Fruit fly (Drosophila melanogaster) whole organism, embryonic: ENCODE measurements around the gene Cdk1.

Experiments used
- B-H2 ChIP-seq: fragments of 200-800 bp; sonication (Bioruptor generic); optimal IDR thresholded peaks from 2 replicates; lab custom pipeline; 2018; ENCODE audit warnings: missing biosample characterization, mild to moderate bottlenecking, missing genetic modification characterization
- CG10267 ChIP-seq: fragments of 200-800 bp; sonication (Bioruptor generic); optimal IDR thresholded peaks from 2 replicates; lab custom pipeline; 2018; ENCODE audit warnings: missing biosample characterization, mild to moderate bottlenecking, missing genetic modification characterization, moderate library complexity
- CG11696 ChIP-seq: fragments of 200-800 bp; sonication (Bioruptor generic); IDR thresholded peaks from 2 replicates; pipeline ENCODE4 v1.3.6; 2022; ENCODE audit warnings: missing biosample characterization, missing genetic modification characterization
- CG12299 ChIP-seq: fragments of 200-800 bp; sonication (Bioruptor generic); optimal IDR thresholded peaks from 2 replicates; lab custom pipeline; 2018; ENCODE audit warnings: missing biosample characterization, mild to moderate bottlenecking, missing genetic modification characterization
- CG13424 ChIP-seq: fragments of 200-800 bp; sonication (Bioruptor generic); optimal IDR thresholded peaks from 2 replicates; lab custom pipeline; 2019; ENCODE audit warnings: missing biosample characterization, mild to moderate bottlenecking, missing genetic modification characterization, moderate library complexity
- CG14014 ChIP-seq: fragments of 200-800 bp; sonication (Bioruptor generic); IDR thresholded peaks from 2 replicates; pipeline ENCODE4 v1.3.6; 2022; ENCODE audit warnings: missing biosample characterization, missing genetic modification characterization
- CG15011 ChIP-seq: fragments of 200-800 bp; sonication (Bioruptor generic); optimal IDR thresholded peaks from 3 replicates; lab custom pipeline; 2018; ENCODE audit warnings: missing biosample characterization, mild to moderate bottlenecking, missing genetic modification characterization
- CG15514 ChIP-seq: fragments of 200-800 bp; sonication (Bioruptor generic); optimal IDR thresholded peaks from 3 replicates; lab custom pipeline; 2017; ENCODE audit warnings: missing biosample characterization, missing genetic modification characterization, mild to moderate bottlenecking, moderate library complexity, missing genetic modification reagents
- CG15696 ChIP-seq: fragments of 200-800 bp; sonication (Bioruptor generic); optimal IDR thresholded peaks from 2 replicates; lab custom pipeline; 2019; ENCODE audit warnings: missing biosample characterization, mild to moderate bottlenecking, missing genetic modification characterization, moderate library complexity
- CG16779 ChIP-seq: fragments of 200-800 bp; sonication (Bioruptor generic); IDR thresholded peaks from 2 replicates; pipeline ENCODE4 v1.3.6; 2022; ENCODE audit warnings: missing biosample characterization, missing genetic modification characterization
- CG17359 ChIP-seq: fragments of 200-800 bp; sonication (Bioruptor generic); optimal IDR thresholded peaks from 3 replicates; lab custom pipeline; 2018; ENCODE audit warnings: missing biosample characterization, mild to moderate bottlenecking, missing genetic modification characterization, moderate library complexity
- CG30020 ChIP-seq: fragments of 200-800 bp; optimal IDR thresholded peaks from 2 replicates; lab custom pipeline; 2019; ENCODE audit warnings: missing biosample characterization, mild to moderate bottlenecking, missing genetic modification characterization, moderate library complexity
- CG30403 ChIP-seq: fragments of 200-800 bp; sonication (Bioruptor generic); optimal IDR thresholded peaks from 3 replicates; lab custom pipeline; 2016; ENCODE audit warnings: missing biosample characterization, missing genetic modification characterization
- CG34224 ChIP-seq: fragments of 200-800 bp; sonication (Bioruptor generic); IDR thresholded peaks from 3 replicates; pipeline ENCODE4 v1.3.6; 2022; ENCODE audit warnings: missing biosample characterization, missing genetic modification characterization; ENCODE audit not compliant: partially characterized antibody
- CG3847 ChIP-seq: fragments of 200-800 bp; sonication (Bioruptor generic); IDR thresholded peaks from 2 replicates; pipeline ENCODE4 v1.3.6; 2022; ENCODE audit warnings: missing biosample characterization, missing genetic modification characterization
- CG4424 ChIP-seq: fragments of 200-800 bp; sonication (Bioruptor generic); optimal IDR thresholded peaks from 3 replicates; lab custom pipeline; 2016; ENCODE audit warnings: missing biosample characterization, missing genetic modification characterization
- CG4617 ChIP-seq: fragments of 200-800 bp; sonication (Bioruptor generic); optimal IDR thresholded peaks from 3 replicates; lab custom pipeline; 2016; ENCODE audit warnings: missing biosample characterization, missing genetic modification characterization, borderline replicate concordance
- CG7963 ChIP-seq: fragments of 200-800 bp; sonication (Bioruptor generic); IDR thresholded peaks from 3 replicates; pipeline ENCODE4 v1.3.6; 2022; ENCODE audit warnings: missing biosample characterization, missing genetic modification characterization; ENCODE audit not compliant: partially characterized antibody
- CG8765 ChIP-seq: fragments of 200-800 bp; sonication (Bioruptor generic); IDR thresholded peaks from 2 replicates; pipeline ENCODE4 v1.3.6; 2022; ENCODE audit warnings: missing biosample characterization, missing genetic modification characterization
- CG9609 ChIP-seq: fragments of 200-800 bp; sonication (Bioruptor generic); optimal IDR thresholded peaks from 3 replicates; lab custom pipeline; 2016; ENCODE audit warnings: missing biosample characterization, missing genetic modification characterization
- CG9817 ChIP-seq: fragments of 200-800 bp; sonication (Bioruptor generic); optimal IDR thresholded peaks from 2 replicates; lab custom pipeline; 2018; ENCODE audit warnings: missing biosample characterization, mild to moderate bottlenecking, missing genetic modification characterization, moderate library complexity
- CG9876 ChIP-seq: fragments of 200-800 bp; sonication (Bioruptor generic); optimal IDR thresholded peaks from 2 replicates; lab custom pipeline; 2016; ENCODE audit warnings: missing biosample characterization, missing genetic modification characterization
- Doc3 ChIP-seq: fragments of 200-800 bp; sonication (Bioruptor generic); IDR thresholded peaks from 3 replicates; pipeline ENCODE4 v1.3.6; 2022; ENCODE audit warnings: missing biosample characterization, missing genetic modification characterization; ENCODE audit not compliant: partially characterized antibody
- E2f1 ChIP-seq: fragments of 200-800 bp; sonication (Bioruptor generic); IDR thresholded peaks from 2 replicates; pipeline ENCODE4 v1.3.6; 2022; ENCODE audit warnings: missing biosample characterization, missing genetic modification characterization
- E2f2 ChIP-seq: fragments of 200-800 bp; sonication (Bioruptor generic); IDR thresholded peaks from 2 replicates; pipeline ENCODE4 v1.3.6; 2022; ENCODE audit warnings: missing biosample characterization, missing genetic modification characterization
- H2.0 ChIP-seq: fragments of 200-800 bp; sonication (Bioruptor generic); IDR thresholded peaks from 2 replicates; pipeline ENCODE4 v1.3.6; 2022; ENCODE audit warnings: missing biosample characterization, missing genetic modification characterization
- Hey ChIP-seq: fragments of 200-800 bp; sonication (Bioruptor generic); optimal IDR thresholded peaks from 3 replicates; lab custom pipeline; 2018; ENCODE audit warnings: missing biosample characterization, mild to moderate bottlenecking, missing genetic modification characterization
- Kr ChIP-seq: fragments of 200-800 bp; sonication (Bioruptor generic); optimal IDR thresholded peaks from 2 replicates; lab custom pipeline; 2017; ENCODE audit warnings: missing biosample characterization, mild to moderate bottlenecking, missing genetic modification characterization
- Lpt ChIP-seq: fragments of >200 bp; optimal IDR thresholded peaks from 2 replicates; lab custom pipeline; 2018; ENCODE audit warnings: missing biosample characterization, missing genetic modification characterization
- Max ChIP-seq: fragments of 200-800 bp; sonication (Bioruptor generic); optimal IDR thresholded peaks from 2 replicates; lab custom pipeline; 2016; ENCODE audit warnings: missing biosample characterization, mild to moderate bottlenecking, missing genetic modification characterization
- Ptx1 ChIP-seq: fragments of 200-800 bp; sonication (Bioruptor generic); IDR thresholded peaks from 2 replicates; pipeline ENCODE4 v1.3.6; 2022; ENCODE audit warnings: missing biosample characterization, missing genetic modification characterization
- Spps ChIP-seq: fragments of 200-800 bp; sonication (Bioruptor generic); optimal IDR thresholded peaks from 2 replicates; lab custom pipeline; 2018; ENCODE audit warnings: missing biosample characterization, mild to moderate bottlenecking, missing genetic modification characterization
- bbx ChIP-seq: fragments of 200-800 bp; sonication (Bioruptor generic); IDR thresholded peaks from 2 replicates; pipeline ENCODE4 v1.3.6; 2022; ENCODE audit warnings: missing biosample characterization, missing genetic modification characterization; ENCODE audit not compliant: partially characterized antibody
- bcd ChIP-seq: fragments of 200-800 bp; sonication (Bioruptor generic); optimal IDR thresholded peaks from 2 replicates; lab custom pipeline; 2017; ENCODE audit warnings: missing biosample characterization, mild to moderate bottlenecking, missing genetic modification characterization
- bowl ChIP-seq: fragments of 200-800 bp; sonication (Bioruptor generic); IDR thresholded peaks from 2 replicates; pipeline ENCODE4 v1.3.6; 2022; ENCODE audit warnings: missing biosample characterization, missing genetic modification characterization
- btn ChIP-seq: fragments of 200-800 bp; sonication (Bioruptor generic); optimal IDR thresholded peaks from 2 replicates; lab custom pipeline; 2016; ENCODE audit warnings: missing biosample characterization, missing genetic modification characterization
- chm ChIP-seq: fragments of 200-800 bp; sonication (Bioruptor generic); IDR thresholded peaks from 2 replicates; pipeline ENCODE4 v1.3.6; 2022; ENCODE audit warnings: missing biosample characterization, missing genetic modification characterization
- ems ChIP-seq: fragments of 200-800 bp; sonication (Bioruptor generic); optimal IDR thresholded peaks from 3 replicates; lab custom pipeline; 2016; ENCODE audit warnings: missing biosample characterization, missing genetic modification characterization
- ewg ChIP-seq: fragments of 200-800 bp; sonication (Bioruptor generic); optimal IDR thresholded peaks from 3 replicates; lab custom pipeline; 2017; ENCODE audit warnings: mild to moderate bottlenecking, missing biosample characterization, missing genetic modification reagents, missing genetic modification characterization
- h ChIP-seq: fragments of >200 bp; optimal IDR thresholded peaks from 2 replicates; lab custom pipeline; 2017
- inv ChIP-seq: fragments of 200-800 bp; sonication (Bioruptor generic); IDR thresholded peaks from 2 replicates; pipeline ENCODE4 v1.3.6; 2022; ENCODE audit warnings: missing biosample characterization, missing genetic modification characterization; ENCODE audit not compliant: partially characterized antibody
- kni ChIP-seq: fragments of 200-800 bp; sonication (Bioruptor generic); optimal IDR thresholded peaks from 3 replicates; lab custom pipeline; 2017; ENCODE audit warnings: mild to moderate bottlenecking, missing biosample characterization, missing genetic modification reagents, missing genetic modification characterization
- phol ChIP-seq: fragments of 200-800 bp; sonication (Bioruptor generic); optimal IDR thresholded peaks from 3 replicates; lab custom pipeline; 2018; ENCODE audit warnings: missing biosample characterization, mild to moderate bottlenecking, missing genetic modification characterization, moderate library complexity
- prd ChIP-seq, 3 experiments: fragments of >200 bp in 2 of 3; fragments of 200-800 bp in 1 of 3; sonication (Bioruptor generic) in 1 of 3; optimal IDR thresholded peaks in 2 of 3; IDR thresholded peaks in 1 of 3; 2 replicates in 2 of 3; 3 replicates in 1 of 3; pipeline versions ENCODE4 v1.3.6 to Lab custom; 2017 to 2022; ENCODE audit warnings: missing biosample characterization in 1 of 3, missing genetic modification characterization in 1 of 3
- salm ChIP-seq: fragments of 200-800 bp; sonication (Bioruptor generic); optimal IDR thresholded peaks from 2 replicates; lab custom pipeline; 2018; ENCODE audit warnings: missing biosample characterization, mild to moderate bottlenecking, missing genetic modification characterization
- slp2 ChIP-seq: fragments of 200-800 bp; sonication (Bioruptor generic); optimal IDR thresholded peaks from 2 replicates; lab custom pipeline; 2016; ENCODE audit warnings: missing biosample characterization, missing genetic modification characterization
- stwl ChIP-seq: fragments of 200-800 bp; sonication (Bioruptor generic); optimal IDR thresholded peaks from 3 replicates; lab custom pipeline; 2018; ENCODE audit warnings: missing biosample characterization, mild to moderate bottlenecking, missing genetic modification characterization, moderate library complexity
- tll ChIP-seq, 2 experiments: fragments of 200-800 bp in 1 of 2; fragments of >200 bp in 1 of 2; sonication (Bioruptor generic) in 1 of 2; optimal IDR thresholded peaks; 2 replicates each; lab custom pipeline; 2017 to 2019; ENCODE audit warnings: missing biosample characterization in 2 of 2, missing genetic modification characterization in 2 of 2, mild to moderate bottlenecking in 1 of 2, moderate library complexity in 1 of 2
- wek ChIP-seq: fragments of 200-800 bp; sonication (Bioruptor generic); optimal IDR thresholded peaks from 3 replicates; lab custom pipeline; 2018; ENCODE audit warnings: missing biosample characterization, mild to moderate bottlenecking, missing genetic modification characterization, moderate library complexity
- wor ChIP-seq: fragments of 200-800 bp; sonication (Bioruptor generic); IDR thresholded peaks from 2 replicates; pipeline ENCODE4 v1.3.6; 2022; ENCODE audit warnings: missing biosample characterization, missing genetic modification characterization

The Cdk1 gene

DNA sequence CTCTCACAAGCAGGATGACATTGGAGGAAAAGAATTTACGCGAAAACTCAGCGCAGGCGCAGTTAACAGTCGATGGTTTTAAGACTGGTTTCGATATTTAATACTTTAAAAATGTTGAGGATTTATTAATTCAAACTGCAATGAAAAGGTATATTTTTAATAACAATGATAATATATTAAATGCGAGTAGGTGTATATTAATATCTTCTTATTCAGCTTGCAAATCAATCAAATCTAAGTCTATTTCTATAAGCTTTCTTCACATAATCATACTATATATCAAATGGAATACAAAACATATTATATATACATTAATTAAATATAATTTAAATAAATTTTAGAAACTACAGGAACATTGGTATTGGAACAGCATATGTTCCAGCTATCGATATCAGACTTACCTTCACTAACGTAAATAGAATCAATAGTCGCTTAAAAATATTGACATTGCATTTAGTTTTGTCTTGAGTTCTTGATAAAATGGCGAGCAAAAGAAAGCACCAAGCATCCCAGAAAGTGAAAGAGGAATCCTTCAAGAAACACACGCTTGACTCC lies 49.6 kb upstream of the Cdk1 start, which contains the start of the genes TBC1D16 and holn1 (continued):
- TF ChIP-seq Lpt (no peak), ewg (GFP tag; lab: Kevin White, UChicago) (peak; percentile 85), CG17359 (tag; lab: Kevin White, UChicago) (no peak), CG8765 (GFP tag; lab: Robert Waterston, UW) (no peak), kni (GFP tag; lab: Kevin White, UChicago) (no peak), CG7963 (GFP tag; lab: Robert Waterston, UW) (no peak), chm (GFP tag; lab: Robert Waterston, UW) (no peak), tll (GFP tag; optimal IDR thresholded peaks at IDR 0.05; lab: Kevin White, UChicago) (no peak), CG14014 (no peak), Kr (no peak), CG13424 (peak; percentile 13), E2f1 (GFP tag; lab: Robert Waterston, UW) (no peak), CG34224 (peak; percentile 45; the same call in 2 of the 3 replicates), CG15696 (tag; lab: Kevin White, UChicago) (peak; percentile 29), bbx (GFP tag; lab: Robert Waterston, UW) (peak; percentile 30; the same call in 1 of the 2 replicates), ems (no peak), H2.0 (GFP tag; lab: Robert Waterston, UW) (no peak), CG12299 (tag; lab: Kevin White, UChicago) (no peak), slp2 (GFP tag; lab: Kevin White, UChicago) (no peak), CG3847 (GFP tag; lab: Robert Waterston, UW) (no peak), CG4424 (GFP tag; lab: Kevin White, UChicago) (no peak), CG15514 (no peak), CG9817 (tag; lab: Kevin White, UChicago) (no peak), salm (tag; lab: Kevin White, UChicago) (no peak), wor (no peak), CG4617 (no peak), CG15011 (GFP tag; lab: Kevin White, UChicago) (no peak), bowl (GFP tag; lab: Robert Waterston, UW) (no peak), inv (no peak), phol (tag; lab: Kevin White, UChicago) (peak; percentile 5), CG9876 (GFP tag; lab: Kevin White, UChicago) (no peak), prd (optimal IDR thresholded peaks at IDR 0.05; lab: Kevin White, UChicago) (no peak), prd (GFP tag; IDR thresholded peaks at IDR 0.05; lab: Robert Waterston, UW) (no peak), CG30020 (peak; percentile 94), btn (GFP tag; lab: Kevin White, UChicago) (no peak), CG16779 (no peak), Spps (no peak), E2f2 (GFP tag; lab: Robert Waterston, UW) (0 out of 2 replicates have a peak, but pooled peaks have one; percentile 18), Doc3 (GFP tag; lab: Robert Waterston, UW) (peak; percentile 27; the same call in 1 of the 3 replicates), Hey (tag; lab: Kevin White, UChicago) (no peak), B-H2 (GFP tag; lab: Kevin White, UChicago) (no peak), wek (GFP tag; lab: Kevin White, UChicago) (no peak), CG11696 (GFP tag; lab: Robert Waterston, UW) (no peak), Max (GFP tag; lab: Kevin White, UChicago) (no peak), stwl (tag; lab: Kevin White, UChicago) (peak; percentile 44), h (lab: Kevin White, UChicago) (no peak), bcd (GFP tag; lab: Kevin White, UChicago) (no peak), CG10267 (tag; lab: Kevin White, UChicago) (peak; percentile 1), CG30403 (GFP tag; lab: Kevin White, UChicago) (no peak), Ptx1 (GFP tag; lab: Robert Waterston, UW) (no peak), CG9609 (GFP tag; lab: Kevin White, UChicago) (no peak)
